Worm (Caenorhabditis elegans) whole organism, mixed stage, embryonic: Measurements from ENCODE around the gene vps-18.

ENCODE experiments used
- M03D4.4 ChIP-seq: sonication (generic microtip); optimal IDR thresholded peaks from 2 replicates; lab custom pipeline; 2017; ENCODE audit warnings: mild to moderate bottlenecking, missing genetic modification characterization, missing compliant biosample characterization
- bed-3 ChIP-seq: fragments of 200-800 bp; sonication (Bioruptor generic); optimal IDR thresholded peaks from 3 replicates; lab custom pipeline; 2018; ENCODE audit warnings: mild to moderate bottlenecking, missing genetic modification characterization, moderate library complexity, missing compliant biosample characterization
- blmp-1 ChIP-seq: fragments of 150-350 bp; optimal IDR thresholded peaks from 2 replicates; lab custom pipeline; 2014; ENCODE audit warnings: missing biosample characterization, missing genetic modification characterization
- ceh-39 ChIP-seq: fragments of 150-350 bp; optimal IDR thresholded peaks from 2 replicates; lab custom pipeline; 2014; ENCODE audit warnings: missing biosample characterization, missing genetic modification characterization
- ceh-43 ChIP-seq: fragments of 200-800 bp; sonication (Bioruptor generic); optimal IDR thresholded peaks from 2 replicates; lab custom pipeline; 2018; ENCODE audit warnings: mild to moderate bottlenecking, missing genetic modification characterization, moderate library complexity, missing compliant biosample characterization
- ceh-83 ChIP-seq: fragments of 200-800 bp; sonication (Bioruptor generic); optimal IDR thresholded peaks from 2 replicates; lab custom pipeline; 2018; ENCODE audit warnings: mild to moderate bottlenecking, missing genetic modification characterization, missing compliant biosample characterization
- ces-1 ChIP-seq: fragments of 150-350 bp; optimal IDR thresholded peaks from 2 replicates; lab custom pipeline; 2014; ENCODE audit warnings: missing biosample characterization, missing genetic modification reagents, missing genetic modification characterization
- cnd-1 ChIP-seq: fragments of 200-800 bp; sonication (Bioruptor generic); optimal IDR thresholded peaks from 2 replicates; lab custom pipeline; 2018; ENCODE audit warnings: mild to moderate bottlenecking, missing genetic modification characterization, missing compliant biosample characterization
- drap-1 ChIP-seq: fragments of 200-800 bp; sonication (Bioruptor generic); optimal IDR thresholded peaks from 3 replicates; lab custom pipeline; 2018; ENCODE audit warnings: mild to moderate bottlenecking, missing genetic modification characterization, missing compliant biosample characterization
- elt-1 ChIP-seq: sonication (generic microtip); optimal IDR thresholded peaks from 2 replicates; lab custom pipeline; 2017; ENCODE audit warnings: missing genetic modification characterization, mild to moderate bottlenecking, missing compliant biosample characterization, antibody characterized with exemption, moderate library complexity, borderline replicate concordance; ENCODE audit not compliant: insufficient read depth
- elt-3 ChIP-seq: fragments of 150-350 bp; optimal IDR thresholded peaks from 2 replicates; lab custom pipeline; 2014; ENCODE audit warnings: missing biosample characterization, missing genetic modification characterization
- flh-1 ChIP-seq: fragments of 200-800 bp; sonication (Bioruptor generic); optimal IDR thresholded peaks from 2 replicates; lab custom pipeline; 2018; ENCODE audit warnings: mild to moderate bottlenecking, missing genetic modification characterization, moderate library complexity, missing compliant biosample characterization
- ham-2 ChIP-seq: fragments of 200-800 bp; sonication (Bioruptor generic); optimal IDR thresholded peaks from 2 replicates; lab custom pipeline; 2018; ENCODE audit warnings: mild to moderate bottlenecking, missing genetic modification characterization, missing compliant biosample characterization
- hlh-1 ChIP-seq: fragments of 150-350 bp; optimal IDR thresholded peaks from 2 replicates; lab custom pipeline; 2014; ENCODE audit warnings: missing biosample characterization, missing genetic modification reagents, missing genetic modification characterization
- lin-13 ChIP-seq: fragments of 150-350 bp; optimal IDR thresholded peaks from 2 replicates; lab custom pipeline; 2014; ENCODE audit warnings: missing biosample characterization, missing genetic modification characterization
- lsy-2 ChIP-seq: fragments of 150-350 bp; optimal IDR thresholded peaks from 2 replicates; lab custom pipeline; 2014; ENCODE audit warnings: missing biosample characterization, missing genetic modification characterization
- mab-5 ChIP-seq: fragments of 150-350 bp; optimal IDR thresholded peaks from 2 replicates; lab custom pipeline; 2014; ENCODE audit warnings: missing biosample characterization, missing genetic modification characterization
- mep-1 ChIP-seq: fragments of 150-350 bp; optimal IDR thresholded peaks from 2 replicates; lab custom pipeline; 2017; ENCODE audit warnings: missing biosample characterization, missing genetic modification reagents, missing genetic modification characterization, inconsistent platforms
- mls-2 ChIP-seq: sonication (generic microtip); optimal IDR thresholded peaks from 2 replicates; lab custom pipeline; 2016; ENCODE audit warnings: mild to moderate bottlenecking, missing genetic modification characterization, moderate library complexity, missing compliant biosample characterization
- nhr-12 ChIP-seq: fragments of 150-350 bp; optimal IDR thresholded peaks from 2 replicates; lab custom pipeline; 2014; ENCODE audit warnings: missing biosample characterization, missing genetic modification characterization
- nhr-2 ChIP-seq: fragments of 150-350 bp; optimal IDR thresholded peaks from 2 replicates; lab custom pipeline; 2014; ENCODE audit warnings: missing biosample characterization, missing genetic modification characterization
- nhr-237 ChIP-seq: fragments of 150-350 bp; optimal IDR thresholded peaks from 2 replicates; lab custom pipeline; 2014; ENCODE audit warnings: missing biosample characterization, missing genetic modification characterization
- nhr-28 ChIP-seq: fragments of 150-350 bp; optimal IDR thresholded peaks from 2 replicates; lab custom pipeline; 2014; ENCODE audit warnings: missing biosample characterization, missing genetic modification characterization
- nhr-76 ChIP-seq: sonication (generic microtip); optimal IDR thresholded peaks from 2 replicates; lab custom pipeline; 2017; ENCODE audit warnings: missing biosample characterization, missing genetic modification characterization
- pha-4 ChIP-seq: fragments of 150-350 bp; optimal IDR thresholded peaks from 2 replicates; lab custom pipeline; 2018; ENCODE audit warnings: missing biosample characterization, missing genetic modification reagents, missing genetic modification characterization
- snpc-4 ChIP-seq: fragments of 150-350 bp; optimal IDR thresholded peaks from 2 replicates; lab custom pipeline; 2014; ENCODE audit warnings: missing biosample characterization, missing genetic modification characterization
- sptf-1 ChIP-seq: sonication (generic microtip); optimal IDR thresholded peaks from 2 replicates; lab custom pipeline; 2017; ENCODE audit warnings: mild to moderate bottlenecking, missing genetic modification characterization, moderate library complexity, missing compliant biosample characterization
- tbx-8 ChIP-seq: fragments of 200-800 bp; sonication (Bioruptor generic); optimal IDR thresholded peaks from 2 replicates; lab custom pipeline; 2018; ENCODE audit warnings: mild to moderate bottlenecking, missing genetic modification characterization, moderate library complexity, missing compliant biosample characterization
- unc-120 ChIP-seq: sonication (generic microtip); optimal IDR thresholded peaks from 2 replicates; lab custom pipeline; 2017; ENCODE audit warnings: missing genetic modification characterization, missing compliant biosample characterization; ENCODE audit not compliant: poor library complexity, severe bottlenecking
- unc-39 ChIP-seq: fragments of 150-350 bp; optimal IDR thresholded peaks from 2 replicates; lab custom pipeline; 2014; ENCODE audit warnings: missing biosample characterization, missing genetic modification characterization
- unc-62 ChIP-seq: fragments of 150-350 bp; optimal IDR thresholded peaks from 2 replicates; lab custom pipeline; 2014; ENCODE audit warnings: missing biosample characterization, missing genetic modification reagents, missing genetic modification characterization
- zip-8 ChIP-seq: fragments of 150-350 bp; optimal IDR thresholded peaks from 2 replicates; lab custom pipeline; 2014; ENCODE audit warnings: missing biosample characterization, missing genetic modification characterization
- ztf-11 ChIP-seq: fragments of 150-350 bp; optimal IDR thresholded peaks from 2 replicates; lab custom pipeline; 2014; ENCODE audit warnings: missing biosample characterization, missing genetic modification characterization

Gene vps-18

ce11 chrII:4441278-4441677, 19.7 kb upstream of the vps-18 start:
- no peak for TF ChIP-seq bed-3
- TF ChIP-seq ceh-83 (GFP tag; lab: Kevin White, UChicago): no peak
- TF ChIP-seq unc-62: no peak
- TF ChIP-seq nhr-12 (tag; lab: Kevin White, UChicago): no peak
- TF ChIP-seq ceh-43: no peak
- TF ChIP-seq pha-4 (tag; lab: Kevin White, UChicago): no peak
- no peak for TF ChIP-seq mep-1 (tag; lab: Kevin White, UChicago)
- TF ChIP-seq lin-13 (tag; lab: Kevin White, UChicago): no peak
- TF ChIP-seq lsy-2 (tag; lab: Kevin White, UChicago): no peak
- TF ChIP-seq unc-39: no peak
- TF ChIP-seq flh-1 (GFP tag; lab: Kevin White, UChicago): no peak
- TF ChIP-seq blmp-1: no peak
- TF ChIP-seq elt-3 (tag; lab: Kevin White, UChicago): no peak
- no peak for TF ChIP-seq mab-5 (tag; lab: Kevin White, UChicago)

DNA sequence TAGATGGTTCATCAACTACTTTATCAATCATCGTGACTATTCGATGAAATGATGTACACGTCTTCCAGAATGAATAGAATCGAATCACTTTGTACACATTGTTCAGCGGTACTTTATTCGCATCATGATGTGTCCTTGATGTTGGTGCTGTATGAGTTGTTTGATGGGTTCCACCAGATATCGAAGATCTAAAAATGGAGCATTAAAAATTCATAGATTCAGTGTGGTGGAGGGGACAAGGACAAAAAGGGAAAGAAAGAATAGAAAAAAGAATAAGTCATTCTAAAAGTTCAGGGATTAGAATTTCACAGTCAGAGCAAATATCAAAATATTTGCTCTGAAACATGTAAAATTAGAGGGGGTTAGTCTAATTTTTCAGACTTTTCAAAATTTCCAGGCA, 16.1 kb upstream of the vps-18 start:
- TF ChIP-seq elt-3 (tag; lab: Kevin White, UChicago) (no peak), nhr-2 (tag; lab: Kevin White, UChicago) (no peak), nhr-237 (tag; lab: Kevin White, UChicago) (no peak), cnd-1 (no peak)

- TF ChIP-seq ztf-11 (tag; lab: Kevin White, UChicago): no peak
- TF ChIP-seq ham-2: no peak
- TF ChIP-seq ceh-43: no peak
- TF ChIP-seq nhr-28: no peak
- no peak for TF ChIP-seq snpc-4 (tag; lab: Kevin White, UChicago)
- TF ChIP-seq elt-1: no peak
- no peak for TF ChIP-seq ceh-83 (GFP tag; lab: Kevin White, UChicago)
- TF ChIP-seq hlh-1 (tag; lab: Kevin White, UChicago): no peak
- no peak for TF ChIP-seq unc-120 (tag; lab: Kevin White, UChicago)
- no peak for TF ChIP-seq elt-3 (tag; lab: Kevin White, UChicago)
- TF ChIP-seq tbx-8 (GFP tag; lab: Kevin White, UChicago): no peak
- no peak for TF ChIP-seq mab-5 (tag; lab: Kevin White, UChicago)
- TF ChIP-seq mls-2 (tag; lab: Kevin White, UChicago): no peak
- no peak for TF ChIP-seq flh-1 (GFP tag; lab: Kevin White, UChicago)
Observed at ce11 chrII:4453051-4453450, 7.9 kb upstream of the vps-18 start, which contains the start of gene twk-2. twk-2 (minus strand) TSS chrII:4453151.

ce11 chrII:4453453-4453852, 7.5 kb upstream of the vps-18 start:
- TF ChIP-seq tbx-8 (GFP tag; lab: Kevin White, UChicago): no peak
- TF ChIP-seq ceh-39 (tag; lab: Kevin White, UChicago): no peak
- TF ChIP-seq ces-1 (GFP tag; lab: Kevin White, UChicago): peak; percentile 55
- TF ChIP-seq drap-1: no peak
- no peak for TF ChIP-seq mep-1 (tag; lab: Kevin White, UChicago)
- no peak for TF ChIP-seq unc-120 (tag; lab: Kevin White, UChicago)
- TF ChIP-seq lin-13 (tag; lab: Kevin White, UChicago): no peak
- no peak for TF ChIP-seq sptf-1 (tag; lab: Kevin White, UChicago)

DNA sequence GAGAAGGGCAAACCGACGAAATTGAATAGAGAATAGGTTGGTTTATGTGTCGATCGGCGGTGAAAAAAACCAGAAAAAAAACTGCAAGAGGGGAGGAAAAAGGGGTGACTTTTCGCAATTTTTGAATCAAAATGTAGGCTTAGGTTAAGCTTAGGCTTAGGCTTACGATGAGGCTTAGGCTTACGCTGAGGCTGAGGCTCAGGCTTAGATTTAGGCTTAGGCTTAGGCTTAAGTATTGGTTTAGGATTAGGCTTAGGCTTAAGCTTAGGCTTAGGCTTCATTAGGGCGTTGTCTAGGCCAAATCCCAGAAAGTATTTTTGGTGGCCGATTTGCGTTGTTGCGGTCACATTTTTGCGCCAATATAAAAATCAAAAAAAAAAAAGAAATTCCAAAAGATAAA, 6.1 kb upstream of the vps-18 start:
- TF ChIP-seq drap-1: no peak
- TF ChIP-seq lsy-2 (tag; lab: Kevin White, UChicago): no peak
- TF ChIP-seq nhr-12 (tag; lab: Kevin White, UChicago): no peak
- TF ChIP-seq elt-1: no peak
- no peak for TF ChIP-seq nhr-28
- TF ChIP-seq lin-13 (tag; lab: Kevin White, UChicago): no peak
- no peak for TF ChIP-seq nhr-2 (tag; lab: Kevin White, UChicago)
- no peak for TF ChIP-seq cnd-1
- no peak for TF ChIP-seq ham-2
- no peak for TF ChIP-seq tbx-8 (GFP tag; lab: Kevin White, UChicago)
- TF ChIP-seq zip-8: no peak
- TF ChIP-seq mls-2 (tag; lab: Kevin White, UChicago): no peak
- TF ChIP-seq nhr-76 (tag; lab: Kevin White, UChicago): no peak
- TF ChIP-seq unc-39: no peak
- no peak for TF ChIP-seq M03D4.4 (tag; lab: Kevin White, UChicago)
- TF ChIP-seq flh-1 (GFP tag; lab: Kevin White, UChicago): no peak
- no peak for TF ChIP-seq hlh-1 (tag; lab: Kevin White, UChicago)
- TF ChIP-seq elt-3 (tag; lab: Kevin White, UChicago): no peak
